Fruit fly (Drosophila melanogaster) whole organism, embryonic: ENCODE measurements around the gene PIG-C.

Experiments used
- Atf-2 ChIP-seq: fragments of 200-800 bp; sonication (Bioruptor generic); optimal IDR thresholded peaks from 2 replicates; lab custom pipeline; 2016; ENCODE audit warnings: missing biosample characterization, missing genetic modification characterization
- Awh ChIP-seq: fragments of 200-800 bp; sonication (Bioruptor generic); IDR thresholded peaks from 2 replicates; pipeline ENCODE4, ENCODE4 v1.3.6; 2022; ENCODE audit warnings: missing biosample characterization, missing genetic modification characterization
- CG10209 ChIP-seq: fragments of 200-800 bp; sonication (Bioruptor generic); optimal IDR thresholded peaks from 3 replicates; lab custom pipeline; 2017; ENCODE audit warnings: missing biosample characterization, mild to moderate bottlenecking, missing genetic modification characterization, missing genetic modification reagents
- CG11504 ChIP-seq: fragments of 200-800 bp; sonication (Bioruptor generic); optimal IDR thresholded peaks from 3 replicates; lab custom pipeline; 2019; ENCODE audit warnings: missing biosample characterization, mild to moderate bottlenecking, missing genetic modification characterization, moderate library complexity
- CG12769 ChIP-seq: fragments of 200-800 bp; sonication (Bioruptor generic); optimal IDR thresholded peaks from 2 replicates; lab custom pipeline; 2019; ENCODE audit warnings: missing biosample characterization, mild to moderate bottlenecking, missing genetic modification characterization, moderate library complexity
- CG14014 ChIP-seq: fragments of 200-800 bp; sonication (Bioruptor generic); IDR thresholded peaks from 2 replicates; pipeline ENCODE4 v1.3.6; 2022; ENCODE audit warnings: missing biosample characterization, missing genetic modification characterization
- CG16779 ChIP-seq: fragments of 200-800 bp; sonication (Bioruptor generic); IDR thresholded peaks from 2 replicates; pipeline ENCODE4 v1.3.6; 2022; ENCODE audit warnings: missing biosample characterization, missing genetic modification characterization
- CG16813 ChIP-seq: fragments of 200-800 bp; sonication (Bioruptor generic); IDR thresholded peaks from 3 replicates; pipeline ENCODE4 v1.3.6; 2022; ENCODE audit warnings: missing biosample characterization, missing genetic modification characterization; ENCODE audit not compliant: partially characterized antibody
- CG17186 ChIP-seq: fragments of 200-800 bp; sonication (Bioruptor generic); optimal IDR thresholded peaks from 3 replicates; lab custom pipeline; 2017; ENCODE audit warnings: missing biosample characterization, missing genetic modification reagents, missing genetic modification characterization
- CG17385 ChIP-seq: fragments of 200-800 bp; sonication (Bioruptor generic); optimal IDR thresholded peaks from 3 replicates; lab custom pipeline; 2018; ENCODE audit warnings: missing biosample characterization, mild to moderate bottlenecking, missing genetic modification characterization
- CG2199 ChIP-seq: fragments of 200-800 bp; sonication (Bioruptor generic); IDR thresholded peaks from 3 replicates; pipeline ENCODE4 v1.3.6; 2022; ENCODE audit warnings: missing biosample characterization, missing genetic modification characterization
- CG2678 ChIP-seq: fragments of 200-800 bp; sonication (Bioruptor generic); optimal IDR thresholded peaks from 3 replicates; lab custom pipeline; 2019; ENCODE audit warnings: missing biosample characterization, mild to moderate bottlenecking, missing genetic modification characterization, moderate library complexity
- CG31388 ChIP-seq: fragments of 200-800 bp; sonication (Bioruptor generic); optimal IDR thresholded peaks from 2 replicates; lab custom pipeline; 2016; ENCODE audit warnings: missing biosample characterization, missing genetic modification characterization
- CG6689 ChIP-seq: fragments of 200-800 bp; sonication (Bioruptor generic); IDR thresholded peaks from 2 replicates; pipeline ENCODE4 v1.3.6; 2022; ENCODE audit warnings: missing biosample characterization, missing genetic modification characterization
- CG9437 ChIP-seq: fragments of 200-800 bp; sonication (Bioruptor generic); optimal IDR thresholded peaks from 2 replicates; lab custom pipeline; 2018; ENCODE audit warnings: missing biosample characterization, mild to moderate bottlenecking, missing genetic modification characterization
- Chrac-16 ChIP-seq: fragments of 200-800 bp; sonication (Bioruptor generic); optimal IDR thresholded peaks from 3 replicates; lab custom pipeline; 2016; ENCODE audit warnings: missing biosample characterization, missing genetic modification characterization
- Dfd ChIP-seq, 2 experiments: fragments of >200 bp; optimal IDR thresholded peaks; 2 replicates each; lab custom pipeline; 2017; ENCODE audit warnings: missing biosample characterization in 2 of 2, missing genetic modification characterization in 2 of 2
- Doc2 ChIP-seq: fragments of 200-800 bp; sonication (Bioruptor generic); IDR thresholded peaks from 2 replicates; pipeline ENCODE4 v1.3.6; 2022; ENCODE audit warnings: missing biosample characterization, missing genetic modification characterization
- HLH54F ChIP-seq: fragments of 200-800 bp; sonication (Bioruptor generic); optimal IDR thresholded peaks from 3 replicates; lab custom pipeline; 2016; ENCODE audit warnings: missing biosample characterization, missing genetic modification characterization
- HmgZ ChIP-seq: fragments of 200-800 bp; sonication (Bioruptor generic); optimal IDR thresholded peaks from 2 replicates; lab custom pipeline; 2018; ENCODE audit warnings: missing biosample characterization, mild to moderate bottlenecking, missing genetic modification characterization
- Meics ChIP-seq: fragments of 200-800 bp; sonication (Bioruptor generic); optimal IDR thresholded peaks from 2 replicates; lab custom pipeline; 2017; ENCODE audit warnings: missing biosample characterization, mild to moderate bottlenecking, missing genetic modification characterization
- Myb ChIP-seq: fragments of 200-800 bp; sonication (Bioruptor generic); optimal IDR thresholded peaks from 2 replicates; lab custom pipeline; 2016; ENCODE audit warnings: missing biosample characterization, missing genetic modification characterization
- NK7.1 ChIP-seq: fragments of 200-800 bp; sonication (Bioruptor generic); optimal IDR thresholded peaks from 3 replicates; lab custom pipeline; 2016; ENCODE audit warnings: missing biosample characterization, missing genetic modification characterization
- Optix ChIP-seq: fragments of 200-800 bp; sonication (Bioruptor generic); IDR thresholded peaks from 3 replicates; pipeline ENCODE4 v1.3.6; 2022; ENCODE audit warnings: missing biosample characterization, missing genetic modification characterization
- Rx ChIP-seq: fragments of 200-800 bp; sonication (Bioruptor generic); IDR thresholded peaks from 2 replicates; pipeline ENCODE4 v1.3.6; 2022; ENCODE audit warnings: missing biosample characterization, missing genetic modification characterization
- Scr ChIP-seq: fragments of 200-800 bp; sonication (Bioruptor generic); IDR thresholded peaks from 2 replicates; pipeline ENCODE4 v1.3.6; 2022; ENCODE audit warnings: missing biosample characterization, missing genetic modification characterization; ENCODE audit not compliant: partially characterized antibody
- Sox100B ChIP-seq: fragments of 200-800 bp; sonication (Bioruptor generic); optimal IDR thresholded peaks from 3 replicates; lab custom pipeline; 2018; ENCODE audit warnings: missing biosample characterization, mild to moderate bottlenecking, missing genetic modification characterization
- Vsx1 ChIP-seq: fragments of 200-800 bp; sonication (Bioruptor generic); optimal IDR thresholded peaks from 2 replicates; lab custom pipeline; 2017; ENCODE audit warnings: missing biosample characterization, mild to moderate bottlenecking, missing genetic modification characterization, missing genetic modification reagents
- abd-A ChIP-seq: fragments of 200-800 bp; sonication (Bioruptor generic); optimal IDR thresholded peaks from 3 replicates; lab custom pipeline; 2019; ENCODE audit warnings: missing biosample characterization, mild to moderate bottlenecking, missing genetic modification characterization, moderate library complexity
- ara ChIP-seq: fragments of 200-800 bp; sonication (Bioruptor generic); IDR thresholded peaks from 2 replicates; pipeline ENCODE4 v1.3.6; 2022; ENCODE audit warnings: missing biosample characterization, missing genetic modification characterization
- ash1 ChIP-seq: fragments of 200-800 bp; sonication (Bioruptor generic); optimal IDR thresholded peaks from 2 replicates; lab custom pipeline; 2018; ENCODE audit warnings: missing biosample characterization, mild to moderate bottlenecking, missing genetic modification characterization
- bab2 ChIP-seq: fragments of 200-800 bp; sonication (Bioruptor generic); optimal IDR thresholded peaks from 2 replicates; lab custom pipeline; 2016; ENCODE audit warnings: missing biosample characterization, missing genetic modification characterization
- bbx ChIP-seq: fragments of 200-800 bp; sonication (Bioruptor generic); IDR thresholded peaks from 2 replicates; pipeline ENCODE4 v1.3.6; 2022; ENCODE audit warnings: missing biosample characterization, missing genetic modification characterization; ENCODE audit not compliant: partially characterized antibody
- dimm ChIP-seq: fragments of 200-800 bp; sonication (Bioruptor generic); IDR thresholded peaks from 2 replicates; pipeline ENCODE4 v1.3.6; 2022; ENCODE audit warnings: missing biosample characterization, missing genetic modification characterization
- exex ChIP-seq: fragments of 200-800 bp; sonication (Bioruptor generic); optimal IDR thresholded peaks from 4 replicates; lab custom pipeline; 2018; ENCODE audit warnings: missing biosample characterization, mild to moderate bottlenecking, missing genetic modification characterization, moderate library complexity
- insv ChIP-seq, 2 experiments: fragments of 200-800 bp; sonication (Bioruptor generic); optimal IDR thresholded peaks; 3 replicates each; lab custom pipeline; 2016 to 2018; ENCODE audit warnings: missing biosample characterization in 2 of 2, missing genetic modification characterization in 2 of 2
- kah ChIP-seq: fragments of 200-800 bp; sonication (Bioruptor generic); optimal IDR thresholded peaks from 2 replicates; lab custom pipeline; 2018; ENCODE audit warnings: missing biosample characterization, mild to moderate bottlenecking, missing genetic modification characterization
- nom ChIP-seq: fragments of 200-800 bp; sonication (Bioruptor generic); optimal IDR thresholded peaks from 2 replicates; lab custom pipeline; 2017; ENCODE audit warnings: missing biosample characterization, missing genetic modification characterization, mild to moderate bottlenecking, moderate library complexity, missing genetic modification reagents
- otp ChIP-seq: fragments of 200-800 bp; sonication (Bioruptor generic); IDR thresholded peaks from 3 replicates; pipeline ENCODE4, ENCODE4 v1.3.6; 2022; ENCODE audit warnings: missing biosample characterization, missing genetic modification characterization
- pho ChIP-seq: fragments of 200-800 bp; sonication (Bioruptor generic); optimal IDR thresholded peaks from 2 replicates; lab custom pipeline; 2016; ENCODE audit warnings: missing biosample characterization, missing genetic modification characterization
- pnt ChIP-seq: fragments of 200-800 bp; sonication (Bioruptor generic); optimal IDR thresholded peaks from 3 replicates; lab custom pipeline; 2016; ENCODE audit warnings: missing biosample characterization, missing genetic modification characterization
- run ChIP-seq: fragments of 200-800 bp; sonication (Bioruptor generic); optimal IDR thresholded peaks from 3 replicates; lab custom pipeline; 2018; ENCODE audit warnings: missing biosample characterization, mild to moderate bottlenecking, missing genetic modification characterization
- slou ChIP-seq: fragments of 200-800 bp; sonication (Bioruptor generic); optimal IDR thresholded peaks from 3 replicates; lab custom pipeline; 2016; ENCODE audit warnings: missing biosample characterization, missing genetic modification characterization
- tio ChIP-seq: fragments of 200-800 bp; sonication (Bioruptor generic); optimal IDR thresholded peaks from 2 replicates; lab custom pipeline; 2017; ENCODE audit warnings: missing biosample characterization, missing genetic modification characterization, inconsistent platforms
- vvl ChIP-seq: fragments of 200-800 bp; sonication (Bioruptor generic); IDR thresholded peaks from 2 replicates; pipeline ENCODE4 v1.3.6; 2022; ENCODE audit warnings: missing biosample characterization, missing genetic modification characterization
- z ChIP-seq: fragments of 200-800 bp; sonication (Bioruptor generic); IDR thresholded peaks from 3 replicates; pipeline ENCODE4 v1.3.6; 2022; ENCODE audit warnings: missing biosample characterization, missing genetic modification characterization

The PIG-C gene

DNA sequence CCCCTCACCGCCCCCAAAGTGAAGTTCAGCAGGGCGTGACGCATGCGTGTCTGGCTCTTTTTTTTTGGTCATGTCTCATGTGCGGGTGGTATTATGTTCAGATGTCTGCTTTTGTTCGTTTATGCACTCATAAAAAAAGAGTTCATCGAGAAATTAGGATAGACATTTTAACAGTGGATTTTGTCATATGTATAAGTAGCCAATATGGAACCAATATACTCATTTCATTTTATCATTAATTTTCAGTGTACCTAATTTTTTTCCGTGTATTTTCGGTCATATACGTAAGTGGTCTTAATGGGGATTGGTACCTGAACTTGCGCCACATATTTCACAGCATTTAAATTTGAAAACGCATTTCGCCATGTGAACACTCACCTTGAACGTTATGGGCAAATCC, 18.7 kb downstream of the PIG-C start (continued):
- TF ChIP-seq pnt (GFP tag; lab: Kevin White, UChicago), result peak; percentile 58
- TF ChIP-seq CG16779 (GFP tag; lab: Robert Waterston, UW), result no peak
- TF ChIP-seq HLH54F (GFP tag; lab: Kevin White, UChicago), result no peak
- no peak for TF ChIP-seq bbx (GFP tag; lab: Robert Waterston, UW)
- TF ChIP-seq pho (GFP tag; lab: Kevin White, UChicago), result no peak
- peak; percentile 29 for TF ChIP-seq CG12769 (tag; lab: Kevin White, UChicago)
- TF ChIP-seq Chrac-16, result peak; percentile 33
- peak; percentile 54 for TF ChIP-seq CG17385 (GFP tag; lab: Kevin White, UChicago)
- TF ChIP-seq CG31388 (GFP tag; lab: Kevin White, UChicago), result no peak
- peak; percentile 42; the same call in 1 of the 2 replicates for TF ChIP-seq Rx
- TF ChIP-seq slou, result no peak
- TF ChIP-seq kah (GFP tag; lab: Kevin White, UChicago), result peak; percentile 25
- peak; percentile 25 for TF ChIP-seq tio
- TF ChIP-seq CG11504, result peak; percentile 83
- no peak for TF ChIP-seq ash1 (GFP tag; lab: Kevin White, UChicago)
- TF ChIP-seq Dfd (GFP tag; optimal IDR thresholded peaks at IDR 0.05; lab: Kevin White, UChicago), result no peak
- TF ChIP-seq vvl (GFP tag; lab: Robert Waterston, UW), result peak; percentile 85
- peak; percentile 45; the same call in 1 of the 3 replicates for TF ChIP-seq Optix (GFP tag; lab: Robert Waterston, UW)
- peak; percentile 77 for TF ChIP-seq CG6689 (GFP tag; lab: Robert Waterston, UW)
- TF ChIP-seq CG14014, result peak; percentile 72; the same call in 1 of the 2 replicates
- TF ChIP-seq z (GFP tag; lab: Robert Waterston, UW), result no peak
- no peak for TF ChIP-seq CG16813 (GFP tag; lab: Robert Waterston, UW)
- peak; percentile 35 for TF ChIP-seq CG10209 (GFP tag; lab: Kevin White, UChicago)
- TF ChIP-seq nom (GFP tag; lab: Kevin White, UChicago), result no peak
- TF ChIP-seq CG2678 (tag; lab: Kevin White, UChicago), result peak; percentile 77
- peak; percentile 23 for TF ChIP-seq Vsx1
- peak; percentile 75 for TF ChIP-seq bab2 (GFP tag; lab: Kevin White, UChicago)
- no peak for TF ChIP-seq Meics (GFP tag; lab: Kevin White, UChicago)
- TF ChIP-seq exex (tag; lab: Kevin White, UChicago), result no peak
- peak; percentile 61 for TF ChIP-seq Sox100B (GFP tag; lab: Kevin White, UChicago)
- no peak for TF ChIP-seq insv (GFP tag; optimal IDR thresholded peaks at IDR 0.05; lab: Kevin White, UChicago)
- TF ChIP-seq dimm (GFP tag; lab: Robert Waterston, UW), result no peak
- TF ChIP-seq otp (GFP tag; lab: Robert Waterston, UW), result peak; percentile 62; the same call in 2 of the 3 replicates
- TF ChIP-seq Atf-2 (GFP tag; lab: Kevin White, UChicago), result no peak
- TF ChIP-seq ara (GFP tag; lab: Robert Waterston, UW), result peak; percentile 71
- no peak for TF ChIP-seq CG17186 (GFP tag; lab: Kevin White, UChicago)
- TF ChIP-seq run (tag; lab: Kevin White, UChicago), result no peak
- TF ChIP-seq Myb (GFP tag; lab: Kevin White, UChicago), result peak; percentile 4
- TF ChIP-seq Awh (GFP tag; lab: Robert Waterston, UW), result peak; percentile 76
- no peak for TF ChIP-seq Scr
- peak; percentile 69; the same call in 1 of the 3 replicates for TF ChIP-seq CG2199 (GFP tag; lab: Robert Waterston, UW)
- TF ChIP-seq abd-A (tag; lab: Kevin White, UChicago), result no peak
- peak; percentile 30 for TF ChIP-seq NK7.1 (GFP tag; lab: Kevin White, UChicago)
- TF ChIP-seq HmgZ (tag; lab: Kevin White, UChicago), result peak; percentile 8
- no peak for TF ChIP-seq Doc2 (GFP tag; lab: Robert Waterston, UW)
- TF ChIP-seq CG9437, result peak; percentile 37
- TF ChIP-seq, all 482 proteins: peak for 249
